Fruit fly (Drosophila melanogaster) whole organism, embryonic: ENCODE data around the gene sif.

ENCODE experiments used
- Antp ChIP-seq: fragments of 200-800 bp; sonication (Bioruptor generic); optimal IDR thresholded peaks from 3 replicates; lab custom pipeline; 2016; ENCODE audit warnings: missing biosample characterization, missing genetic modification characterization
- Blimp-1 ChIP-seq: fragments of 200-800 bp; sonication (Bioruptor generic); optimal IDR thresholded peaks from 3 replicates; lab custom pipeline; 2018; ENCODE audit warnings: missing biosample characterization, missing genetic modification characterization, mild to moderate bottlenecking, moderate library complexity, missing genetic modification reagents
- CG10209 ChIP-seq: fragments of 200-800 bp; sonication (Bioruptor generic); optimal IDR thresholded peaks from 3 replicates; lab custom pipeline; 2017; ENCODE audit warnings: missing biosample characterization, mild to moderate bottlenecking, missing genetic modification characterization, missing genetic modification reagents
- CG1024 ChIP-seq: fragments of 200-800 bp; sonication (Bioruptor generic); IDR thresholded peaks from 2 replicates; pipeline ENCODE4 v1.3.6; 2022; ENCODE audit warnings: missing biosample characterization, missing genetic modification characterization
- CG10431 ChIP-seq: fragments of 200-800 bp; sonication (Bioruptor generic); optimal IDR thresholded peaks from 3 replicates; lab custom pipeline; 2018; ENCODE audit warnings: missing biosample characterization, mild to moderate bottlenecking, missing genetic modification characterization
- CG11247 ChIP-seq: fragments of 200-800 bp; sonication (Bioruptor generic); IDR thresholded peaks from 2 replicates; pipeline ENCODE4 v1.3.6; 2022; ENCODE audit warnings: missing biosample characterization, missing genetic modification characterization
- CG11695 ChIP-seq: fragments of 200-800 bp; sonication (Bioruptor generic); IDR thresholded peaks from 3 replicates; pipeline ENCODE4 v1.3.6; 2022; ENCODE audit warnings: missing biosample characterization, missing genetic modification characterization
- CG12155 ChIP-seq: fragments of 200-800 bp; sonication (Bioruptor generic); optimal IDR thresholded peaks from 3 replicates; lab custom pipeline; 2016; ENCODE audit warnings: missing biosample characterization, missing genetic modification characterization
- CG13424 ChIP-seq: fragments of 200-800 bp; sonication (Bioruptor generic); optimal IDR thresholded peaks from 2 replicates; lab custom pipeline; 2019; ENCODE audit warnings: missing biosample characterization, mild to moderate bottlenecking, missing genetic modification characterization, moderate library complexity
- CG14050 ChIP-seq: fragments of 200-800 bp; sonication (Bioruptor generic); IDR thresholded peaks from 3 replicates; pipeline ENCODE4 v1.3.6; 2022; ENCODE audit warnings: missing biosample characterization, missing genetic modification characterization
- CG1647 ChIP-seq: fragments of 200-800 bp; sonication (Bioruptor generic); optimal IDR thresholded peaks from 3 replicates; lab custom pipeline; 2016; ENCODE audit warnings: missing biosample characterization, missing genetic modification characterization
- CG17328 ChIP-seq: fragments of 200-800 bp; sonication (Bioruptor generic); IDR thresholded peaks from 2 replicates; pipeline ENCODE4 v1.3.6; 2022; ENCODE audit warnings: missing biosample characterization, missing genetic modification characterization
- CG17361 ChIP-seq: fragments of 200-800 bp; sonication (Bioruptor generic); IDR thresholded peaks from 3 replicates; pipeline ENCODE4 v1.3.6; 2022; ENCODE audit warnings: missing biosample characterization, missing genetic modification characterization
- CG1832 ChIP-seq: fragments of 200-800 bp; sonication (Bioruptor generic); optimal IDR thresholded peaks from 2 replicates; lab custom pipeline; 2017; ENCODE audit warnings: missing biosample characterization, mild to moderate bottlenecking, missing genetic modification characterization, inconsistent platforms
- CG2875 ChIP-seq: fragments of 200-800 bp; sonication (Bioruptor generic); optimal IDR thresholded peaks from 2 replicates; lab custom pipeline; 2017; ENCODE audit warnings: missing biosample characterization, mild to moderate bottlenecking, missing genetic modification characterization, missing genetic modification reagents
- CG30403 ChIP-seq: fragments of 200-800 bp; sonication (Bioruptor generic); optimal IDR thresholded peaks from 3 replicates; lab custom pipeline; 2016; ENCODE audit warnings: missing biosample characterization, missing genetic modification characterization
- CG34224 ChIP-seq: fragments of 200-800 bp; sonication (Bioruptor generic); IDR thresholded peaks from 3 replicates; pipeline ENCODE4 v1.3.6; 2022; ENCODE audit warnings: missing biosample characterization, missing genetic modification characterization; ENCODE audit not compliant: partially characterized antibody
- CG6272 ChIP-seq: fragments of 200-800 bp; sonication (Bioruptor generic); IDR thresholded peaks from 2 replicates; pipeline ENCODE4 v1.3.6; 2022; ENCODE audit warnings: missing biosample characterization, missing genetic modification characterization
- CG7271 ChIP-seq: fragments of 200-800 bp; sonication (Bioruptor generic); optimal IDR thresholded peaks from 2 replicates; lab custom pipeline; 2018; ENCODE audit warnings: missing biosample characterization, mild to moderate bottlenecking, missing genetic modification characterization, moderate library complexity
- CG7786 ChIP-seq: fragments of 200-800 bp; sonication (Bioruptor generic); optimal IDR thresholded peaks from 2 replicates; lab custom pipeline; 2016; ENCODE audit warnings: missing biosample characterization, missing genetic modification characterization
- CG8281 ChIP-seq: fragments of 200-800 bp; sonication (Bioruptor generic); optimal IDR thresholded peaks from 2 replicates; lab custom pipeline; 2018; ENCODE audit warnings: missing biosample characterization, mild to moderate bottlenecking, missing genetic modification characterization, moderate library complexity
- CG9215 ChIP-seq: fragments of 200-800 bp; sonication (Bioruptor generic); IDR thresholded peaks from 2 replicates; pipeline ENCODE4 v1.3.6; 2022; ENCODE audit warnings: missing biosample characterization, missing genetic modification characterization
- CG9932 ChIP-seq: fragments of 200-800 bp; sonication (Bioruptor generic); IDR thresholded peaks from 2 replicates; pipeline ENCODE4 v1.3.6; 2022; ENCODE audit warnings: missing biosample characterization, missing genetic modification characterization
- D19B ChIP-seq: fragments of 200-800 bp; sonication (Bioruptor generic); optimal IDR thresholded peaks from 2 replicates; lab custom pipeline; 2017; ENCODE audit warnings: missing biosample characterization, mild to moderate bottlenecking, missing genetic modification characterization
- Ets97D ChIP-seq: fragments of 200-800 bp; sonication (Bioruptor generic); optimal IDR thresholded peaks from 3 replicates; lab custom pipeline; 2016; ENCODE audit warnings: missing biosample characterization, missing genetic modification characterization
- Hand ChIP-seq: fragments of 200-800 bp; sonication (Bioruptor generic); optimal IDR thresholded peaks from 2 replicates; lab custom pipeline; 2017; ENCODE audit warnings: mild to moderate bottlenecking, missing biosample characterization, missing genetic modification reagents, missing genetic modification characterization
- Hey ChIP-seq: fragments of 200-800 bp; sonication (Bioruptor generic); optimal IDR thresholded peaks from 3 replicates; lab custom pipeline; 2018; ENCODE audit warnings: missing biosample characterization, mild to moderate bottlenecking, missing genetic modification characterization
- Hmr ChIP-seq: fragments of 200-800 bp; sonication (Bioruptor generic); optimal IDR thresholded peaks from 3 replicates; lab custom pipeline; 2017; ENCODE audit warnings: mild to moderate bottlenecking, missing biosample characterization, missing genetic modification reagents, missing genetic modification characterization
- MBD-R2 ChIP-seq: fragments of 200-800 bp; sonication (Bioruptor generic); IDR thresholded peaks from 2 replicates; pipeline ENCODE4 v1.3.6; 2022; ENCODE audit warnings: missing biosample characterization, missing genetic modification characterization
- Mrtf ChIP-seq: fragments of 200-800 bp; sonication (Bioruptor generic); IDR thresholded peaks from 3 replicates; pipeline ENCODE4 v1.3.6; 2022; ENCODE audit warnings: missing biosample characterization, missing genetic modification characterization
- NC2α ChIP-seq: fragments of 200-800 bp; sonication (Bioruptor generic); optimal IDR thresholded peaks from 2 replicates; lab custom pipeline; 2016; ENCODE audit warnings: missing biosample characterization, missing genetic modification characterization
- NK7.1 ChIP-seq: fragments of 200-800 bp; sonication (Bioruptor generic); optimal IDR thresholded peaks from 3 replicates; lab custom pipeline; 2016; ENCODE audit warnings: missing biosample characterization, missing genetic modification characterization
- Six4 ChIP-seq: fragments of 200-800 bp; sonication (Bioruptor generic); optimal IDR thresholded peaks from 2 replicates; lab custom pipeline; 2016; ENCODE audit warnings: missing biosample characterization, missing genetic modification characterization
- Xbp1 ChIP-seq: fragments of 200-800 bp; sonication (Bioruptor generic); optimal IDR thresholded peaks from 3 replicates; lab custom pipeline; 2016; ENCODE audit warnings: missing biosample characterization, mild to moderate bottlenecking, missing genetic modification characterization
- Xrp1 ChIP-seq: fragments of 200-800 bp; sonication (Bioruptor generic); IDR thresholded peaks from 2 replicates; pipeline ENCODE4 v1.3.6; 2022; ENCODE audit warnings: missing biosample characterization, missing genetic modification characterization
- ato ChIP-seq: fragments of 200-800 bp; sonication (Bioruptor generic); IDR thresholded peaks from 2 replicates; pipeline ENCODE4 v1.3.6; 2022; ENCODE audit warnings: missing biosample characterization, missing genetic modification characterization; ENCODE audit not compliant: partially characterized antibody
- az2 ChIP-seq: fragments of 200-800 bp; sonication (Bioruptor generic); optimal IDR thresholded peaks from 3 replicates; lab custom pipeline; 2016; ENCODE audit warnings: missing biosample characterization, missing genetic modification characterization
- bsh ChIP-seq, 2 experiments: fragments of 200-800 bp; sonication (Bioruptor generic); optimal IDR thresholded peaks; 2 replicates each; lab custom pipeline; 2017 to 2018; ENCODE audit warnings: mild to moderate bottlenecking in 2 of 2, missing biosample characterization in 2 of 2, missing genetic modification characterization in 2 of 2, moderate library complexity in 1 of 2
- btn ChIP-seq: fragments of 200-800 bp; sonication (Bioruptor generic); optimal IDR thresholded peaks from 2 replicates; lab custom pipeline; 2016; ENCODE audit warnings: missing biosample characterization, missing genetic modification characterization
- caup ChIP-seq: fragments of 200-800 bp; sonication (Bioruptor generic); optimal IDR thresholded peaks from 3 replicates; lab custom pipeline; 2017; ENCODE audit warnings: missing biosample characterization, mild to moderate bottlenecking, missing genetic modification characterization, moderate library complexity; ENCODE audit not compliant: severe bottlenecking
- crp ChIP-seq, 2 experiments: fragments of 200-800 bp; sonication (Bioruptor generic); optimal IDR thresholded peaks; 2 replicates in 1 of 2; 3 replicates in 1 of 2; lab custom pipeline; 2017; ENCODE audit warnings: missing biosample characterization in 2 of 2, missing genetic modification characterization in 2 of 2, mild to moderate bottlenecking in 1 of 2, moderate library complexity in 1 of 2
- cwo ChIP-seq: fragments of 200-800 bp; sonication (Bioruptor generic); optimal IDR thresholded peaks from 3 replicates; lab custom pipeline; 2017; ENCODE audit warnings: missing biosample characterization, missing genetic modification characterization, mild to moderate bottlenecking, moderate library complexity, missing genetic modification reagents
- ems ChIP-seq: fragments of 200-800 bp; sonication (Bioruptor generic); optimal IDR thresholded peaks from 3 replicates; lab custom pipeline; 2016; ENCODE audit warnings: missing biosample characterization, missing genetic modification characterization
- fru ChIP-seq: fragments of >200 bp; optimal IDR thresholded peaks from 2 replicates; lab custom pipeline; 2017
- gsb ChIP-seq: fragments of 200-800 bp; sonication (Bioruptor generic); IDR thresholded peaks from 2 replicates; pipeline ENCODE4 v1.3.6; 2022; ENCODE audit warnings: missing biosample characterization, missing genetic modification characterization
- inv ChIP-seq: fragments of 200-800 bp; sonication (Bioruptor generic); IDR thresholded peaks from 2 replicates; pipeline ENCODE4 v1.3.6; 2022; ENCODE audit warnings: missing biosample characterization, missing genetic modification characterization; ENCODE audit not compliant: partially characterized antibody
- lbe ChIP-seq: fragments of 200-800 bp; sonication (Bioruptor generic); optimal IDR thresholded peaks from 2 replicates; lab custom pipeline; 2016; ENCODE audit warnings: missing biosample characterization, mild to moderate bottlenecking, missing genetic modification characterization
- oc ChIP-seq: fragments of 200-800 bp; sonication (Bioruptor generic); optimal IDR thresholded peaks from 2 replicates; lab custom pipeline; 2018; ENCODE audit warnings: missing biosample characterization, mild to moderate bottlenecking, missing genetic modification characterization, moderate library complexity
- sisA ChIP-seq: fragments of 200-800 bp; sonication (Bioruptor generic); IDR thresholded peaks from 2 replicates; pipeline ENCODE4 v1.3.6; 2022; ENCODE audit warnings: missing biosample characterization, missing genetic modification characterization
- sug ChIP-seq: fragments of 200-800 bp; optimal IDR thresholded peaks from 2 replicates; lab custom pipeline; 2019; ENCODE audit warnings: missing biosample characterization, mild to moderate bottlenecking, missing genetic modification characterization, moderate library complexity
- zfh1 ChIP-seq: fragments of 200-800 bp; sonication (Bioruptor generic); IDR thresholded peaks from 3 replicates; pipeline ENCODE4 v1.3.6; 2022; ENCODE audit warnings: missing biosample characterization, missing genetic modification characterization

The sif gene

DNA sequence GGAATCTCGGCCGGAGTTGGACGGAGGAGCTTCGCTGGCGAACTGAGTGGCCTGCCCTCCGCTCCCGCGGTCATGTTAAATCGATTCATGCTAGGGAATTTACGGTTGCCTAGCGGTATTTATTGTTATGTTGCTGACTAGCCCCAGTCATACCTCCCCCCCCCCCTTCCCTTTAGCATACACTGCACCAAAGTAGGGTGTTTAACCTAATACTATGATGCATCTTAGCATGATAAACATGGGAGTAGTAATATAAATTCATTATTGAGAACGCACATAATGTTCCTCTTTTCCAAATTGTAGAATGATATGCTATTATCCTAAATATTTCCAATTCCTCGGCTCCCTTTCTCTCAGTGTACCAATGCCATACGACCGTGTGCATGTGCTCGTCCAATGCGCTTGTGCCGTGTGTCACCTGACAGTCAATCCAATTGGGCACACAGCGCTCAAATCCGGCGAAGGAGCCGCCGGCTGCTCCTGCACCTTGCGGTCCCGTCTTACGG is 138.8 kb downstream of the sif start, which contains the start of gene Tektin-C (continued):
- TF ChIP-seq CG30403 (GFP tag; lab: Kevin White, UChicago) (no peak), fru (no peak), Antp (GFP tag; lab: Kevin White, UChicago) (peak; percentile 2), CG7271 (tag; lab: Kevin White, UChicago) (no peak), Xbp1 (peak; percentile 9), CG10209 (GFP tag; lab: Kevin White, UChicago) (peak; percentile 8), CG8281 (tag; lab: Kevin White, UChicago) (no peak), bsh (GFP tag; optimal IDR thresholded peaks at IDR 0.05; lab: Kevin White, UChicago) (peak in 1 of 2 experiments; percentile 19), gsb (GFP tag; lab: Robert Waterston, UW) (no peak), CG7786 (no peak), zfh1 (0 out of 3 replicates have a peak, but pooled peaks have one; percentile 25), Ets97D (GFP tag; lab: Kevin White, UChicago) (no peak), D19B (GFP tag; lab: Kevin White, UChicago) (no peak), CG9932 (GFP tag; lab: Robert Waterston, UW) (no peak), CG1832 (GFP tag; lab: Kevin White, UChicago) (no peak), cwo (GFP tag; lab: Kevin White, UChicago) (no peak), Hand (no peak), Mrtf (GFP tag; lab: Robert Waterston, UW) (no peak), NK7.1 (GFP tag; lab: Kevin White, UChicago) (no peak), CG1024 (no peak), inv (GFP tag; lab: Robert Waterston, UW) (no peak), oc (tag; lab: Kevin White, UChicago) (no peak), CG1647 (GFP tag; lab: Kevin White, UChicago) (no peak), CG2875 (GFP tag; lab: Kevin White, UChicago) (no peak), CG11695 (GFP tag; lab: Robert Waterston, UW) (no peak), sug (tag; lab: Kevin White, UChicago) (no peak), Six4 (GFP tag; lab: Kevin White, UChicago) (no peak), CG6272 (GFP tag; lab: Robert Waterston, UW) (no peak), CG14050 (GFP tag; lab: Robert Waterston, UW) (peak; percentile 10; the same call in 1 of the 3 replicates), MBD-R2 (GFP tag; lab: Robert Waterston, UW) (no peak), Xrp1 (GFP tag; lab: Robert Waterston, UW) (peak; percentile 57; the same call in 1 of the 2 replicates), CG13424 (tag; lab: Kevin White, UChicago) (no peak), CG9215 (no peak), CG17328 (GFP tag; lab: Robert Waterston, UW) (peak; percentile 62), caup (no peak), NC2α (GFP tag; lab: Kevin White, UChicago) (no peak), lbe (GFP tag; lab: Kevin White, UChicago) (no peak), ems (GFP tag; lab: Kevin White, UChicago) (peak; percentile 25), ato (GFP tag; lab: Robert Waterston, UW) (no peak), Blimp-1 (GFP tag; lab: Kevin White, UChicago) (no peak), CG11247 (GFP tag; lab: Robert Waterston, UW) (0 out of 2 replicates have a peak, but pooled peaks have one; percentile 33), crp (GFP tag; optimal IDR thresholded peaks at IDR 0.05; lab: Kevin White, UChicago) (no peak), sisA (GFP tag; lab: Robert Waterston, UW) (peak; percentile 15; the same call in 1 of the 2 replicates), CG17361 (GFP tag; lab: Robert Waterston, UW) (0 out of 3 replicates have a peak, but pooled peaks have one; percentile 8), CG12155 (GFP tag; lab: Kevin White, UChicago) (no peak), btn (no peak), CG34224 (GFP tag; lab: Robert Waterston, UW) (no peak), az2 (GFP tag; lab: Kevin White, UChicago) (no peak), Hey (tag; lab: Kevin White, UChicago) (no peak), CG10431 (GFP tag; lab: Kevin White, UChicago) (no peak), Hmr (no peak)
